Fruit fly (Drosophila melanogaster) whole organism, prepupa: ENCODE measurements around the gene CG5850.
A peak's percentile ranks its signal among the peaks of the same experiment; 100 is the strongest.

Source experiments
- CG10631 ChIP-seq: fragments of 200-800 bp; sonication (Bioruptor generic); optimal IDR thresholded peaks from 2 replicates; lab custom pipeline; 2016; ENCODE audit warnings: missing biosample characterization, missing genetic modification characterization
- CG10669 ChIP-seq: fragments of 200-800 bp; sonication (Bioruptor generic); optimal IDR thresholded peaks from 3 replicates; lab custom pipeline; 2018; ENCODE audit warnings: missing biosample characterization, mild to moderate bottlenecking, missing genetic modification characterization, moderate library complexity
- CG11762 ChIP-seq: fragments of 200-800 bp; sonication (Bioruptor generic); optimal IDR thresholded peaks from 3 replicates; lab custom pipeline; 2016; ENCODE audit warnings: missing biosample characterization, missing genetic modification characterization; ENCODE audit not compliant: insufficient read depth
- CG11902 ChIP-seq: fragments of 200-800 bp; sonication (Bioruptor generic); optimal IDR thresholded peaks from 3 replicates; lab custom pipeline; 2016; ENCODE audit warnings: missing biosample characterization, missing genetic modification characterization
- CG15336 ChIP-seq: fragments of 200-800 bp; sonication (Bioruptor generic); IDR thresholded peaks from 2 replicates; pipeline ENCODE4 v1.3.6; 2022; ENCODE audit warnings: missing biosample characterization, missing genetic modification characterization
- CG3032 ChIP-seq: fragments of 200-800 bp; optimal IDR thresholded peaks from 2 replicates; lab custom pipeline; 2019; ENCODE audit warnings: missing biosample characterization, mild to moderate bottlenecking, missing genetic modification characterization, moderate library complexity
- CG31627 ChIP-seq: fragments of 200-800 bp; sonication (Bioruptor generic); optimal IDR thresholded peaks from 3 replicates; lab custom pipeline; 2016; ENCODE audit warnings: missing biosample characterization, missing genetic modification characterization
- CG32006 ChIP-seq: fragments of 200-800 bp; sonication (Bioruptor generic); optimal IDR thresholded peaks from 3 replicates; lab custom pipeline; 2017; ENCODE audit warnings: missing biosample characterization, mild to moderate bottlenecking, missing genetic modification characterization
- CG34406 ChIP-seq: fragments of 200-800 bp; sonication (Bioruptor generic); optimal IDR thresholded peaks from 3 replicates; lab custom pipeline; 2016; ENCODE audit warnings: missing biosample characterization, missing genetic modification characterization
- CG4318 ChIP-seq: fragments of 200-800 bp; sonication (Bioruptor generic); optimal IDR thresholded peaks from 3 replicates; lab custom pipeline; 2017; ENCODE audit warnings: missing biosample characterization, mild to moderate bottlenecking, missing genetic modification characterization
- CG6163 ChIP-seq: fragments of 200-800 bp; sonication (Bioruptor generic); IDR thresholded peaks from 3 replicates; pipeline ENCODE4 v1.3.6; 2022; ENCODE audit warnings: missing biosample characterization, missing genetic modification characterization
- CG6808 ChIP-seq: fragments of 200-800 bp; sonication (Bioruptor generic); optimal IDR thresholded peaks from 3 replicates; lab custom pipeline; 2017; ENCODE audit warnings: missing biosample characterization, missing genetic modification characterization, mild to moderate bottlenecking, moderate library complexity, missing genetic modification reagents
- CG7368 ChIP-seq: fragments of 200-800 bp; sonication (Bioruptor generic); optimal IDR thresholded peaks from 3 replicates; lab custom pipeline; 2016; ENCODE audit warnings: missing biosample characterization, missing genetic modification characterization
- CG8319 ChIP-seq: fragments of 200-800 bp; sonication (Bioruptor generic); optimal IDR thresholded peaks from 3 replicates; lab custom pipeline; 2016; ENCODE audit warnings: missing biosample characterization, missing genetic modification characterization
- CG8632 ChIP-seq: fragments of 200-800 bp; sonication (Bioruptor generic); optimal IDR thresholded peaks from 3 replicates; lab custom pipeline; 2016; ENCODE audit warnings: missing biosample characterization, missing genetic modification characterization
- Eip75B ChIP-seq: fragments of 200-800 bp; sonication (Bioruptor generic); optimal IDR thresholded peaks from 3 replicates; lab custom pipeline; 2016; ENCODE audit warnings: missing biosample characterization, missing genetic modification characterization
- Eip78C ChIP-seq: fragments of 200-800 bp; sonication (Bioruptor generic); peaks from one replicate; lab custom pipeline; 2016; ENCODE audit warnings: missing biosample characterization, missing genetic modification characterization
- Ets21C ChIP-seq: fragments of 200-800 bp; sonication (Bioruptor generic); optimal IDR thresholded peaks from 3 replicates; lab custom pipeline; 2016; ENCODE audit warnings: missing biosample characterization, missing genetic modification characterization
- Ets96B ChIP-seq: fragments of 200-800 bp; optimal IDR thresholded peaks from 2 replicates; lab custom pipeline; 2019; ENCODE audit warnings: missing biosample characterization, mild to moderate bottlenecking, missing genetic modification characterization, moderate library complexity
- Hr4 ChIP-seq: fragments of 200-800 bp; sonication (Bioruptor generic); optimal IDR thresholded peaks from 3 replicates; lab custom pipeline; 2016; ENCODE audit warnings: missing biosample characterization, missing genetic modification characterization
- Sox102F ChIP-seq: fragments of 200-800 bp; sonication (Bioruptor generic); optimal IDR thresholded peaks from 2 replicates; lab custom pipeline; 2016; ENCODE audit warnings: missing biosample characterization, mild to moderate bottlenecking, missing genetic modification characterization
- Sox14 ChIP-seq: fragments of 200-800 bp; sonication (Bioruptor generic); optimal IDR thresholded peaks from 3 replicates; lab custom pipeline; 2016; ENCODE audit warnings: missing biosample characterization, missing genetic modification characterization
- Sox15 ChIP-seq: fragments of 200-800 bp; sonication (Bioruptor generic); optimal IDR thresholded peaks from 3 replicates; lab custom pipeline; 2016; ENCODE audit warnings: missing biosample characterization, missing genetic modification characterization
- achi ChIP-seq: fragments of 200-800 bp; sonication (Bioruptor generic); optimal IDR thresholded peaks from 3 replicates; lab custom pipeline; 2016; ENCODE audit warnings: missing biosample characterization, missing genetic modification characterization
- acj6 ChIP-seq: fragments of 200-800 bp; sonication (Bioruptor generic); optimal IDR thresholded peaks from 3 replicates; lab custom pipeline; 2016; ENCODE audit warnings: missing biosample characterization, missing genetic modification characterization
- cyc ChIP-seq: fragments of 200-800 bp; sonication (Bioruptor generic); optimal IDR thresholded peaks from 3 replicates; lab custom pipeline; 2016; ENCODE audit warnings: missing biosample characterization, missing genetic modification characterization
- dsx ChIP-seq: fragments of 200-800 bp; optimal IDR thresholded peaks from 3 replicates; lab custom pipeline; 2019; ENCODE audit warnings: missing biosample characterization, mild to moderate bottlenecking, missing genetic modification characterization, moderate library complexity; ENCODE audit not compliant: poor library complexity, severe bottlenecking
- eg ChIP-seq: fragments of 200-800 bp; sonication (Bioruptor generic); IDR thresholded peaks from 3 replicates; pipeline ENCODE4 v1.3.6; 2022; ENCODE audit warnings: missing biosample characterization, missing genetic modification characterization
- esn ChIP-seq: fragments of 200-800 bp; sonication (Bioruptor generic); optimal IDR thresholded peaks from 2 replicates; lab custom pipeline; 2016; ENCODE audit warnings: missing biosample characterization, mild to moderate bottlenecking, missing genetic modification characterization, moderate library complexity
- fd59A ChIP-seq: fragments of 200-800 bp; sonication (Bioruptor generic); optimal IDR thresholded peaks from 2 replicates; lab custom pipeline; 2017; ENCODE audit warnings: missing biosample characterization, mild to moderate bottlenecking, missing genetic modification characterization, missing genetic modification reagents
- lz ChIP-seq: fragments of 200-800 bp; sonication (Bioruptor generic); optimal IDR thresholded peaks from 3 replicates; lab custom pipeline; 2016; ENCODE audit warnings: missing biosample characterization, missing genetic modification characterization
- net ChIP-seq: fragments of 200-800 bp; sonication (Bioruptor generic); optimal IDR thresholded peaks from 3 replicates; lab custom pipeline; 2016; ENCODE audit warnings: missing biosample characterization, missing genetic modification characterization
- pdm3 ChIP-seq: fragments of 200-800 bp; sonication (Bioruptor generic); optimal IDR thresholded peaks from 3 replicates; lab custom pipeline; 2016; ENCODE audit warnings: missing biosample characterization, missing genetic modification characterization
- salr ChIP-seq, 2 experiments: fragments of 200-800 bp; sonication (Bioruptor generic); optimal IDR thresholded peaks; 3 replicates each; lab custom pipeline; 2016 to 2018; ENCODE audit warnings: missing biosample characterization in 2 of 2, missing genetic modification characterization in 2 of 2, mild to moderate bottlenecking in 1 of 2
- spab ChIP-seq: fragments of 200-800 bp; sonication (Bioruptor generic); optimal IDR thresholded peaks from 2 replicates; lab custom pipeline; 2017; ENCODE audit warnings: missing biosample characterization, mild to moderate bottlenecking, missing genetic modification characterization, missing genetic modification reagents
- ss ChIP-seq, 2 experiments: fragments of 200-800 bp; sonication (Bioruptor generic); optimal IDR thresholded peaks; 2 replicates in 1 of 2; 3 replicates in 1 of 2; lab custom pipeline; 2017 to 2018; ENCODE audit warnings: mild to moderate bottlenecking in 2 of 2, missing biosample characterization in 2 of 2, missing genetic modification characterization in 2 of 2, moderate library complexity in 1 of 2
- svp ChIP-seq: fragments of 200-800 bp; sonication (Bioruptor generic); peaks from one replicate; lab custom pipeline; 2016; ENCODE audit warnings: missing biosample characterization, missing genetic modification characterization
- topi ChIP-seq: fragments of 200-800 bp; sonication (Bioruptor generic); optimal IDR thresholded peaks from 3 replicates; lab custom pipeline; 2016; ENCODE audit warnings: missing biosample characterization, missing genetic modification characterization
- vri ChIP-seq: fragments of 200-800 bp; sonication (Bioruptor generic); optimal IDR thresholded peaks from 3 replicates; lab custom pipeline; 2016; ENCODE audit warnings: missing biosample characterization, mild to moderate bottlenecking, missing genetic modification characterization

Gene CG5850

dm6 chr2L:9938631-9939256 lies 25.0 kb downstream of the CG5850 start, which contains the start of the genes Datp and CG4619 (continued):
- TF ChIP-seq Sox14 (GFP tag; lab: Kevin White, UChicago) (peak; percentile 2), svp (GFP tag; lab: Kevin White, UChicago) (no peak), CG11762 (peak; percentile 29), CG10631 (GFP tag; lab: Kevin White, UChicago) (no peak), vri (GFP tag; lab: Kevin White, UChicago) (peak; percentile 59), CG6163 (GFP tag; lab: Robert Waterston, UW) (0 out of 3 replicates have a peak, but pooled peaks have one; percentile 29), Eip78C (GFP tag; lab: Kevin White, UChicago) (peak; percentile 74), CG11902 (GFP tag; lab: Kevin White, UChicago) (no peak), cyc (GFP tag; lab: Kevin White, UChicago) (peak; percentile 42), CG34406 (no peak), esn (peak; percentile 58), Eip75B (GFP tag; lab: Kevin White, UChicago) (no peak), acj6 (GFP tag; lab: Kevin White, UChicago) (no peak)

DNA sequence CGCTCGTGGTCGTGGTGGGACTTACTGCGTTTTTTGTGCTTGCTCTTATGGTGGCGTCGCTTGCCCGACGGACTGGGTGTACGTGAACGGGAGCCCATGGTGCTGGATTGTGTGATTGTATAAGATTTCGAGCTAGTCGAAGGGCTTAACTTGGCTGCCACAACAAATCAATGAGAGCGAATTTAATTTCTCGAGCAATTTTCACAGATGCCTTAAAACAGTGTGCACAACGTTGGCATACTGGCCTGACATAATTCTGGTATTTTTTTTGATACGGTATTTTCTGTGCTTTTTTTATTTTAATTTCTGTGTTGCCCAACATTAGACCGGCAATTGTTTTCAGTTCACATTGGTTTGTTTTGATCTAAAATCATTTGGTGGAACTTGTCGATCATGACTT lies 25.8 kb downstream of the CG5850 start, which contains the start of gene Arglu1:
TSS of gene Arglu1 (minus strand) at position 227 of the 400 bp plus-strand sequence.
- TF ChIP-seq Sox15 (GFP tag; lab: Kevin White, UChicago): no peak
- peak; percentile 41 for TF ChIP-seq lz
- TF ChIP-seq CG4318: no peak
- no peak for TF ChIP-seq CG11902 (GFP tag; lab: Kevin White, UChicago)
- TF ChIP-seq net (GFP tag; lab: Kevin White, UChicago): no peak
- no peak for TF ChIP-seq CG8632 (GFP tag; lab: Kevin White, UChicago)
- no peak for TF ChIP-seq fd59A (GFP tag; lab: Kevin White, UChicago)
- TF ChIP-seq CG15336 (GFP tag; lab: Robert Waterston, UW): no peak
- no peak for TF ChIP-seq Sox102F
- TF ChIP-seq CG31627 (GFP tag; lab: Kevin White, UChicago): peak; percentile 9
- TF ChIP-seq Ets96B (tag; lab: Kevin White, UChicago): no peak
- no peak for TF ChIP-seq CG7368
- TF ChIP-seq ss (GFP tag; optimal IDR thresholded peaks at IDR 0.05; lab: Kevin White, UChicago): no peak
- TF ChIP-seq eg (GFP tag; lab: Robert Waterston, UW): no peak
- TF ChIP-seq svp (GFP tag; lab: Kevin White, UChicago): no peak
- peak; percentile 53; the same call in 2 of the 3 replicates for TF ChIP-seq CG6163 (GFP tag; lab: Robert Waterston, UW)
- TF ChIP-seq cyc (GFP tag; lab: Kevin White, UChicago): peak; percentile 40
- TF ChIP-seq spab (GFP tag; lab: Kevin White, UChicago): no peak
- TF ChIP-seq Eip75B (GFP tag; lab: Kevin White, UChicago): no peak
- TF ChIP-seq CG8319: no peak
- TF ChIP-seq Ets21C (GFP tag; lab: Kevin White, UChicago): no peak
- no peak for TF ChIP-seq CG10669 (GFP tag; lab: Kevin White, UChicago)
- no peak for TF ChIP-seq achi (GFP tag; lab: Kevin White, UChicago)

DNA sequence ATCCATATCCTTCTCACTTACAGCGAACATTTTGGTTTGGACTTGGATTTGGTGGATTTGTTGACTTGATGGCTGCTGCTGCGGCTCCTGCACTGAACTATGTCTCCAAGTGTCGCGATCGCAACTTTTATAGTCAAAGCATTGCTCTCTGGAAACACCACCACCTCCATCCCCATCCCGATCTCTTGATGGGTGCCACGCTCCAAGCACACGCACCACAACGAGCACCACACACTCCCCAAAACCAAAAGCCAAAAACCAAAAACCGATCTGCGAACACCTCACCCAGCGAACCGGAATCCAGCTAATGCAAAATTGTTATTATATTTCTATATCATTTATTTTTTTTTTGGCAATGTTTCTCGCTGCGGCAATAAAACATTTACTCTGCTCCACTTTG lies 30.7 kb downstream of the CG5850 start, which contains the start of gene Cpr30F:
TSS of gene Cpr30F (minus strand) at position 101 of the 400 bp plus-strand sequence.
- no peak for TF ChIP-seq salr (GFP tag; optimal IDR thresholded peaks at IDR 0.05; lab: Kevin White, UChicago)
- no peak for TF ChIP-seq esn
- TF ChIP-seq pdm3 (GFP tag; lab: Kevin White, UChicago): no peak
- TF ChIP-seq spab (GFP tag; lab: Kevin White, UChicago): no peak
- TF ChIP-seq Sox102F: no peak
- TF ChIP-seq Eip75B (GFP tag; lab: Kevin White, UChicago): no peak
- TF ChIP-seq dsx: no peak
- TF ChIP-seq cyc (GFP tag; lab: Kevin White, UChicago): no peak
- TF ChIP-seq CG32006 (GFP tag; lab: Kevin White, UChicago): no peak
- TF ChIP-seq vri (GFP tag; lab: Kevin White, UChicago): no peak
- TF ChIP-seq CG10669 (GFP tag; lab: Kevin White, UChicago): no peak
- TF ChIP-seq CG3032 (tag; lab: Kevin White, UChicago): no peak
- TF ChIP-seq topi (GFP tag; lab: Kevin White, UChicago): no peak
- TF ChIP-seq CG6808 (GFP tag; lab: Kevin White, UChicago): no peak
- TF ChIP-seq achi (GFP tag; lab: Kevin White, UChicago): no peak
- no peak for TF ChIP-seq Hr4 (GFP tag; lab: Kevin White, UChicago)
